Worm (Caenorhabditis elegans) whole organism, L4/young adult: Measurements from ENCODE around the gene dyc-1.

Experiments used
- W03F9.2 ChIP-seq: fragments of 150-350 bp; optimal IDR thresholded peaks from 2 replicates; lab custom pipeline; 2014; ENCODE audit warnings: missing biosample characterization, missing genetic modification characterization
- dao-5 ChIP-seq: sonication (generic microtip); optimal IDR thresholded peaks from 2 replicates; lab custom pipeline; 2016; ENCODE audit warnings: missing genotype, missing genetic modification characterization, moderate library complexity, missing compliant biosample characterization

ce11 chrX:14033494-14033893, 15.8 kb upstream of the dyc-1 start, which contains the start of gene arrd-25:
- TF ChIP-seq dao-5 (tag; lab: Kevin White, UChicago) (no peak), W03F9.2 (tag; lab: Kevin White, UChicago) (no peak)
